Fruit fly (Drosophila melanogaster) whole organism, embryonic: ENCODE measurements around the gene SrpRbeta.

Experiments
- Blimp-1 ChIP-seq: fragments of 200-800 bp; sonication (Bioruptor generic); optimal IDR thresholded peaks from 3 replicates; lab custom pipeline; 2018; ENCODE audit warnings: missing biosample characterization, missing genetic modification characterization, mild to moderate bottlenecking, moderate library complexity, missing genetic modification reagents
- CG13123 ChIP-seq: fragments of 200-800 bp; sonication (Bioruptor generic); optimal IDR thresholded peaks from 2 replicates; lab custom pipeline; 2016; ENCODE audit warnings: missing biosample characterization, missing genetic modification characterization
- CG13287 ChIP-seq: fragments of 200-800 bp; sonication (Bioruptor generic); IDR thresholded peaks from 2 replicates; pipeline ENCODE4 v1.3.6; 2022; ENCODE audit warnings: missing biosample characterization, missing genetic modification characterization; ENCODE audit not compliant: partially characterized antibody
- CG15601 ChIP-seq: fragments of 200-800 bp; sonication (Bioruptor generic); optimal IDR thresholded peaks from 3 replicates; lab custom pipeline; 2019; ENCODE audit warnings: missing biosample characterization, mild to moderate bottlenecking, missing genetic modification characterization, moderate library complexity
- CG1647 ChIP-seq: fragments of 200-800 bp; sonication (Bioruptor generic); optimal IDR thresholded peaks from 3 replicates; lab custom pipeline; 2016; ENCODE audit warnings: missing biosample characterization, missing genetic modification characterization
- CG1792 ChIP-seq: fragments of 200-800 bp; sonication (Bioruptor generic); optimal IDR thresholded peaks from 2 replicates; lab custom pipeline; 2016; ENCODE audit warnings: missing biosample characterization, missing genetic modification characterization
- CG2678 ChIP-seq: fragments of 200-800 bp; sonication (Bioruptor generic); optimal IDR thresholded peaks from 3 replicates; lab custom pipeline; 2019; ENCODE audit warnings: missing biosample characterization, mild to moderate bottlenecking, missing genetic modification characterization, moderate library complexity
- CG42726 ChIP-seq: fragments of 200-800 bp; sonication (Bioruptor generic); IDR thresholded peaks from 2 replicates; pipeline ENCODE4 v1.3.6; 2022; ENCODE audit warnings: missing biosample characterization, missing genetic modification characterization; ENCODE audit not compliant: partially characterized antibody
- CG4854 ChIP-seq: fragments of 200-800 bp; sonication (Bioruptor generic); optimal IDR thresholded peaks from 2 replicates; lab custom pipeline; 2016; ENCODE audit warnings: missing biosample characterization, missing genetic modification characterization, inconsistent platforms
- CG5245 ChIP-seq: fragments of 200-800 bp; sonication (Bioruptor generic); optimal IDR thresholded peaks from 3 replicates; lab custom pipeline; 2016; ENCODE audit warnings: missing biosample characterization, missing genetic modification characterization
- CG6254 ChIP-seq: fragments of 200-800 bp; sonication (Bioruptor generic); optimal IDR thresholded peaks from 3 replicates; lab custom pipeline; 2017; ENCODE audit warnings: mild to moderate bottlenecking, missing biosample characterization, missing genetic modification reagents, missing genetic modification characterization
- CG6854 ChIP-seq: fragments of 200-800 bp; sonication (Bioruptor generic); optimal IDR thresholded peaks from 3 replicates; lab custom pipeline; 2017; ENCODE audit warnings: missing biosample characterization, mild to moderate bottlenecking, missing genetic modification characterization
- CG9797 ChIP-seq: fragments of 200-800 bp; sonication (Bioruptor generic); optimal IDR thresholded peaks from 3 replicates; lab custom pipeline; 2018; ENCODE audit warnings: missing biosample characterization, mild to moderate bottlenecking, missing genetic modification characterization
- Dbx ChIP-seq: fragments of 200-800 bp; sonication (Bioruptor generic); IDR thresholded peaks from 3 replicates; pipeline ENCODE4 v1.3.6; 2022; ENCODE audit warnings: missing biosample characterization, missing genetic modification characterization
- Ets65A ChIP-seq: fragments of 200-800 bp; sonication (Bioruptor generic); peaks from one replicate; lab custom pipeline; 2016; ENCODE audit warnings: missing biosample characterization, missing genetic modification characterization
- Ravus ChIP-seq: fragments of 200-800 bp; sonication (Bioruptor generic); IDR thresholded peaks from 2 replicates; pipeline ENCODE4 v1.3.6; 2022; ENCODE audit warnings: missing biosample characterization, missing genetic modification characterization
- amos ChIP-seq: fragments of 200-800 bp; sonication (Bioruptor generic); IDR thresholded peaks from 2 replicates; pipeline ENCODE4 v1.3.6; 2022; ENCODE audit warnings: missing biosample characterization, missing genetic modification characterization; ENCODE audit not compliant: partially characterized antibody
- ara ChIP-seq: fragments of 200-800 bp; sonication (Bioruptor generic); IDR thresholded peaks from 2 replicates; pipeline ENCODE4 v1.3.6; 2022; ENCODE audit warnings: missing biosample characterization, missing genetic modification characterization
- cato ChIP-seq: fragments of 200-800 bp; sonication (Bioruptor generic); optimal IDR thresholded peaks from 2 replicates; lab custom pipeline; 2016; ENCODE audit warnings: missing biosample characterization, missing genetic modification characterization, borderline replicate concordance
- crol ChIP-seq: fragments of 200-800 bp; sonication (Bioruptor generic); IDR thresholded peaks from 2 replicates; pipeline ENCODE4 v1.3.6; 2022; ENCODE audit warnings: missing biosample characterization, missing genetic modification characterization
- cwo ChIP-seq: fragments of 200-800 bp; sonication (Bioruptor generic); optimal IDR thresholded peaks from 3 replicates; lab custom pipeline; 2017; ENCODE audit warnings: missing biosample characterization, missing genetic modification characterization, mild to moderate bottlenecking, moderate library complexity, missing genetic modification reagents
- dm ChIP-seq: fragments of 200-800 bp; sonication (Bioruptor generic); optimal IDR thresholded peaks from 3 replicates; lab custom pipeline; 2016; ENCODE audit warnings: missing biosample characterization, missing genetic modification characterization
- dpn ChIP-seq, 2 experiments: fragments of 200-800 bp; sonication (Bioruptor generic); optimal IDR thresholded peaks; 3 replicates each; lab custom pipeline; 2016; ENCODE audit warnings: missing biosample characterization in 2 of 2, missing genetic modification characterization in 2 of 2
- eyg ChIP-seq: fragments of 200-800 bp; sonication (Bioruptor generic); optimal IDR thresholded peaks from 3 replicates; lab custom pipeline; 2016; ENCODE audit warnings: missing biosample characterization, missing genetic modification characterization
- gcm2 ChIP-seq: fragments of 200-800 bp; sonication (Bioruptor generic); optimal IDR thresholded peaks from 2 replicates; lab custom pipeline; 2016; ENCODE audit warnings: missing biosample characterization, missing genetic modification characterization
- grn ChIP-seq: fragments of 200-800 bp; sonication (Bioruptor generic); optimal IDR thresholded peaks from 3 replicates; lab custom pipeline; 2017; ENCODE audit warnings: missing biosample characterization, missing genetic modification characterization
- h ChIP-seq: fragments of >200 bp; optimal IDR thresholded peaks from 2 replicates; lab custom pipeline; 2017
- ind ChIP-seq: fragments of 200-800 bp; sonication (Bioruptor generic); optimal IDR thresholded peaks from 3 replicates; lab custom pipeline; 2016; ENCODE audit warnings: missing biosample characterization, missing genetic modification characterization
- inv ChIP-seq: fragments of 200-800 bp; sonication (Bioruptor generic); IDR thresholded peaks from 2 replicates; pipeline ENCODE4 v1.3.6; 2022; ENCODE audit warnings: missing biosample characterization, missing genetic modification characterization; ENCODE audit not compliant: partially characterized antibody
- lab ChIP-seq: fragments of 200-800 bp; sonication (Bioruptor generic); optimal IDR thresholded peaks from 3 replicates; lab custom pipeline; 2017; ENCODE audit warnings: missing biosample characterization, missing genetic modification characterization, mild to moderate bottlenecking, moderate library complexity, missing genetic modification reagents
- mam ChIP-seq: fragments of 200-800 bp; sonication (Bioruptor generic); optimal IDR thresholded peaks from 3 replicates; lab custom pipeline; 2016; ENCODE audit warnings: missing biosample characterization, missing genetic modification characterization
- p53 ChIP-seq: fragments of 200-800 bp; sonication (Bioruptor generic); optimal IDR thresholded peaks from 2 replicates; lab custom pipeline; 2016; ENCODE audit warnings: missing biosample characterization, missing genetic modification characterization
- peb ChIP-seq: fragments of 200-800 bp; sonication (Bioruptor generic); IDR thresholded peaks from 2 replicates; pipeline ENCODE4 v1.3.6; 2022; ENCODE audit warnings: missing biosample characterization, missing genetic modification characterization
- pfk ChIP-seq: fragments of 200-800 bp; sonication (Bioruptor generic); optimal IDR thresholded peaks from 2 replicates; lab custom pipeline; 2018; ENCODE audit warnings: missing biosample characterization, mild to moderate bottlenecking, missing genetic modification characterization, moderate library complexity
- row ChIP-seq: fragments of 200-800 bp; sonication (Bioruptor generic); IDR thresholded peaks from 3 replicates; pipeline ENCODE4 v1.3.6; 2022; ENCODE audit warnings: missing biosample characterization, missing genetic modification characterization
- sc ChIP-seq, 3 experiments: fragments of >200 bp in 2 of 3; fragments of 200-800 bp in 1 of 3; sonication (Bioruptor generic) in 1 of 3; optimal IDR thresholded peaks; 2 replicates in 2 of 3; 3 replicates in 1 of 3; lab custom pipeline; 2017; ENCODE audit warnings: mild to moderate bottlenecking in 1 of 3, missing biosample characterization in 1 of 3, missing genetic modification characterization in 1 of 3, missing genetic modification reagents in 1 of 3
- sim ChIP-seq: fragments of 200-800 bp; sonication (Bioruptor generic); IDR thresholded peaks from 2 replicates; pipeline ENCODE4 v1.3.6; 2022; ENCODE audit warnings: missing biosample characterization, missing genetic modification characterization
- sr ChIP-seq: fragments of 200-800 bp; sonication (Bioruptor generic); IDR thresholded peaks from 3 replicates; pipeline ENCODE4 v1.3.6; 2022; ENCODE audit warnings: missing biosample characterization, missing genetic modification characterization
- stwl ChIP-seq: fragments of 200-800 bp; sonication (Bioruptor generic); optimal IDR thresholded peaks from 3 replicates; lab custom pipeline; 2018; ENCODE audit warnings: missing biosample characterization, mild to moderate bottlenecking, missing genetic modification characterization, moderate library complexity
- vfl ChIP-seq: fragments of 200-800 bp; sonication (Bioruptor generic); optimal IDR thresholded peaks from 2 replicates; lab custom pipeline; 2016; ENCODE audit warnings: missing biosample characterization, missing genetic modification characterization
- zen ChIP-seq: fragments of 200-800 bp; sonication (Bioruptor generic); optimal IDR thresholded peaks from 3 replicates; lab custom pipeline; 2018; ENCODE audit warnings: missing biosample characterization, mild to moderate bottlenecking, missing genetic modification characterization, moderate library complexity
- zen2 ChIP-seq: fragments of 200-800 bp; sonication (Bioruptor generic); IDR thresholded peaks from 3 replicates; pipeline ENCODE4 v1.3.6; 2022; ENCODE audit warnings: missing biosample characterization, missing genetic modification characterization; ENCODE audit not compliant: partially characterized antibody

Gene SrpRbeta

dm6 chr3L:8684419-8685081, 35.5 kb downstream of the SrpRbeta start (continued):
- 0 out of 3 replicates have a peak, but pooled peaks have one; percentile 5 for TF ChIP-seq row (GFP tag; lab: Robert Waterston, UW)
- TF ChIP-seq CG1647, result no peak
- no peak for TF ChIP-seq zen (tag; lab: Kevin White, UChicago)
- TF ChIP-seq pfk (GFP tag; lab: Kevin White, UChicago), result no peak
- TF ChIP-seq CG9797 (GFP tag; lab: Kevin White, UChicago), result no peak
- TF ChIP-seq ind, result no peak
- TF ChIP-seq grn (GFP tag; lab: Kevin White, UChicago), result no peak
- no peak for TF ChIP-seq zen2 (GFP tag; lab: Robert Waterston, UW)
- TF ChIP-seq cwo, result no peak
- no peak for TF ChIP-seq dm (GFP tag; lab: Kevin White, UChicago)
- no peak for TF ChIP-seq CG13123 (GFP tag; lab: Kevin White, UChicago)
- no peak for TF ChIP-seq peb (GFP tag; lab: Robert Waterston, UW)
- no peak for TF ChIP-seq dpn (GFP tag; optimal IDR thresholded peaks at IDR 0.05; lab: Kevin White, UChicago)
- TF ChIP-seq eyg (GFP tag; lab: Kevin White, UChicago), result no peak
- TF ChIP-seq ara, result no peak
- no peak for TF ChIP-seq Ravus (GFP tag; lab: Robert Waterston, UW)
- no peak for TF ChIP-seq CG4854 (GFP tag; lab: Kevin White, UChicago)
- TF ChIP-seq CG42726 (GFP tag; lab: Robert Waterston, UW), result no peak
- TF ChIP-seq vfl (GFP tag; lab: Kevin White, UChicago), result no peak
- no peak for TF ChIP-seq CG13287
- TF ChIP-seq Blimp-1 (GFP tag; lab: Kevin White, UChicago), result no peak
- peak; percentile 76 for TF ChIP-seq crol (GFP tag; lab: Robert Waterston, UW)
- no peak for TF ChIP-seq CG15601 (tag; lab: Kevin White, UChicago)
- TF ChIP-seq stwl, result no peak
- peak; percentile 0 for TF ChIP-seq lab (GFP tag; lab: Kevin White, UChicago)
- TF ChIP-seq cato (GFP tag; lab: Kevin White, UChicago), result no peak
- no peak for TF ChIP-seq inv (GFP tag; lab: Robert Waterston, UW)
- no peak for TF ChIP-seq sr
- TF ChIP-seq amos (GFP tag; lab: Robert Waterston, UW), result no peak
- no peak for TF ChIP-seq h (lab: Kevin White, UChicago)
- TF ChIP-seq CG6854, result no peak
- TF ChIP-seq mam, result no peak
- peak; percentile 24 for TF ChIP-seq Ets65A (GFP tag; lab: Kevin White, UChicago)
- no peak for TF ChIP-seq CG5245 (GFP tag; lab: Kevin White, UChicago)
- TF ChIP-seq sim (GFP tag; lab: Robert Waterston, UW), result no peak
- TF ChIP-seq Dbx, result 0 out of 3 replicates have a peak, but pooled peaks have one; percentile 41
- no peak for TF ChIP-seq p53 (GFP tag; lab: Kevin White, UChicago)
- no peak for TF ChIP-seq CG2678 (tag; lab: Kevin White, UChicago)
- TF ChIP-seq sc (optimal IDR thresholded peaks at IDR 0.05; lab: Kevin White, UChicago), result no peak
- no peak for TF ChIP-seq sc (GFP tag; optimal IDR thresholded peaks at IDR 0.05; lab: Kevin White, UChicago)
- no peak for TF ChIP-seq CG6254 (GFP tag; lab: Kevin White, UChicago)
- no peak for TF ChIP-seq gcm2 (GFP tag; lab: Kevin White, UChicago)
- no peak for TF ChIP-seq CG1792 (GFP tag; lab: Kevin White, UChicago)
